Fruit fly (Drosophila melanogaster) whole organism, embryonic: ENCODE results near the gene eIF4G2.

ENCODE experiments used
- BEAF-32 ChIP-seq: fragments of 200-800 bp; sonication (Bioruptor generic); optimal IDR thresholded peaks from 3 replicates; lab custom pipeline; 2017; ENCODE audit warnings: missing biosample characterization, missing genetic modification characterization, mild to moderate bottlenecking, moderate library complexity, missing genetic modification reagents
- CG10543 ChIP-seq: fragments of 200-800 bp; sonication (Bioruptor generic); optimal IDR thresholded peaks from 3 replicates; lab custom pipeline; 2017; ENCODE audit warnings: missing biosample characterization, mild to moderate bottlenecking, missing genetic modification characterization, moderate library complexity
- CG12942 ChIP-seq: fragments of 200-800 bp; sonication (Bioruptor generic); optimal IDR thresholded peaks from 3 replicates; lab custom pipeline; 2016; ENCODE audit warnings: missing biosample characterization, missing genetic modification characterization
- CG13287 ChIP-seq: fragments of 200-800 bp; sonication (Bioruptor generic); IDR thresholded peaks from 2 replicates; pipeline ENCODE4 v1.3.6; 2022; ENCODE audit warnings: missing biosample characterization, missing genetic modification characterization; ENCODE audit not compliant: partially characterized antibody
- CG14441 ChIP-seq: fragments of 200-800 bp; sonication (Bioruptor generic); IDR thresholded peaks from 2 replicates; pipeline ENCODE4 v1.3.6; 2022; ENCODE audit warnings: missing biosample characterization, missing genetic modification characterization
- CG15073 ChIP-seq: fragments of 200-800 bp; sonication (Bioruptor generic); optimal IDR thresholded peaks from 2 replicates; lab custom pipeline; 2016; ENCODE audit warnings: missing biosample characterization, missing genetic modification characterization
- CG17361 ChIP-seq: fragments of 200-800 bp; sonication (Bioruptor generic); IDR thresholded peaks from 3 replicates; pipeline ENCODE4 v1.3.6; 2022; ENCODE audit warnings: missing biosample characterization, missing genetic modification characterization
- CG17802 ChIP-seq: fragments of 200-800 bp; sonication (Bioruptor generic); optimal IDR thresholded peaks from 2 replicates; lab custom pipeline; 2018; ENCODE audit warnings: missing biosample characterization, mild to moderate bottlenecking, missing genetic modification characterization, moderate library complexity
- CG1832 ChIP-seq: fragments of 200-800 bp; sonication (Bioruptor generic); optimal IDR thresholded peaks from 2 replicates; lab custom pipeline; 2017; ENCODE audit warnings: missing biosample characterization, mild to moderate bottlenecking, missing genetic modification characterization, inconsistent platforms
- CG2116 ChIP-seq: fragments of 200-800 bp; sonication (Bioruptor generic); optimal IDR thresholded peaks from 3 replicates; lab custom pipeline; 2018; ENCODE audit warnings: missing biosample characterization, mild to moderate bottlenecking, missing genetic modification characterization
- CG2712 ChIP-seq: fragments of 200-800 bp; optimal IDR thresholded peaks from 3 replicates; lab custom pipeline; 2019; ENCODE audit warnings: missing biosample characterization, mild to moderate bottlenecking, missing genetic modification characterization, moderate library complexity
- CG2875 ChIP-seq: fragments of 200-800 bp; sonication (Bioruptor generic); optimal IDR thresholded peaks from 2 replicates; lab custom pipeline; 2017; ENCODE audit warnings: missing biosample characterization, mild to moderate bottlenecking, missing genetic modification characterization, missing genetic modification reagents
- CG30020 ChIP-seq: fragments of 200-800 bp; optimal IDR thresholded peaks from 2 replicates; lab custom pipeline; 2019; ENCODE audit warnings: missing biosample characterization, mild to moderate bottlenecking, missing genetic modification characterization, moderate library complexity
- CG33557 ChIP-seq: fragments of 200-800 bp; sonication (Bioruptor generic); optimal IDR thresholded peaks from 2 replicates; lab custom pipeline; 2019; ENCODE audit warnings: missing biosample characterization, mild to moderate bottlenecking, missing genetic modification characterization, moderate library complexity
- CG3847 ChIP-seq: fragments of 200-800 bp; sonication (Bioruptor generic); IDR thresholded peaks from 2 replicates; pipeline ENCODE4 v1.3.6; 2022; ENCODE audit warnings: missing biosample characterization, missing genetic modification characterization
- CG4424 ChIP-seq: fragments of 200-800 bp; sonication (Bioruptor generic); optimal IDR thresholded peaks from 3 replicates; lab custom pipeline; 2016; ENCODE audit warnings: missing biosample characterization, missing genetic modification characterization
- CG4730 ChIP-seq: fragments of 200-800 bp; sonication (Bioruptor generic); IDR thresholded peaks from 2 replicates; pipeline ENCODE4 v1.3.6; 2022; ENCODE audit warnings: missing biosample characterization, missing genetic modification characterization
- CG7839 ChIP-seq: fragments of 200-800 bp; sonication (Bioruptor generic); optimal IDR thresholded peaks from 3 replicates; lab custom pipeline; 2018; ENCODE audit warnings: missing biosample characterization, mild to moderate bottlenecking, missing genetic modification characterization, moderate library complexity
- CG7987 ChIP-seq: fragments of 200-800 bp; sonication (Bioruptor generic); optimal IDR thresholded peaks from 2 replicates; lab custom pipeline; 2018; ENCODE audit warnings: missing biosample characterization, mild to moderate bottlenecking, missing genetic modification characterization, moderate library complexity
- CG9215 ChIP-seq: fragments of 200-800 bp; sonication (Bioruptor generic); IDR thresholded peaks from 2 replicates; pipeline ENCODE4 v1.3.6; 2022; ENCODE audit warnings: missing biosample characterization, missing genetic modification characterization
- CTCF ChIP-seq: fragments of 200-800 bp; sonication (Bioruptor generic); optimal IDR thresholded peaks from 2 replicates; lab custom pipeline; 2017; ENCODE audit warnings: missing biosample characterization, mild to moderate bottlenecking, missing genetic modification characterization, moderate library complexity
- Dek ChIP-seq: fragments of 200-800 bp; sonication (Bioruptor generic); optimal IDR thresholded peaks from 3 replicates; lab custom pipeline; 2019; ENCODE audit warnings: missing biosample characterization, mild to moderate bottlenecking, missing genetic modification characterization, moderate library complexity
- Dp ChIP-seq: fragments of 200-800 bp; sonication (Bioruptor generic); optimal IDR thresholded peaks from 2 replicates; lab custom pipeline; 2018; ENCODE audit warnings: missing biosample characterization, mild to moderate bottlenecking, missing genetic modification characterization, moderate library complexity
- Eip74EF ChIP-seq, 2 experiments: fragments of 200-800 bp in 1 of 2; fragments of >200 bp in 1 of 2; sonication (Bioruptor generic) in 1 of 2; optimal IDR thresholded peaks; 2 replicates each; lab custom pipeline; 2017 to 2019; ENCODE audit warnings: missing biosample characterization in 2 of 2, missing genetic modification characterization in 2 of 2, mild to moderate bottlenecking in 1 of 2, moderate library complexity in 1 of 2
- Hsf ChIP-seq: fragments of 200-800 bp; sonication (Bioruptor generic); optimal IDR thresholded peaks from 3 replicates; lab custom pipeline; 2016; ENCODE audit warnings: missing biosample characterization, missing genetic modification characterization
- Kr ChIP-seq: fragments of 200-800 bp; sonication (Bioruptor generic); optimal IDR thresholded peaks from 2 replicates; lab custom pipeline; 2017; ENCODE audit warnings: missing biosample characterization, mild to moderate bottlenecking, missing genetic modification characterization
- MBD-R2 ChIP-seq: fragments of 200-800 bp; sonication (Bioruptor generic); IDR thresholded peaks from 2 replicates; pipeline ENCODE4 v1.3.6; 2022; ENCODE audit warnings: missing biosample characterization, missing genetic modification characterization
- MTF-1 ChIP-seq: fragments of 200-800 bp; sonication (Bioruptor generic); optimal IDR thresholded peaks from 2 replicates; lab custom pipeline; 2018; ENCODE audit warnings: missing biosample characterization, mild to moderate bottlenecking, missing genetic modification characterization, borderline replicate concordance
- Med ChIP-seq: fragments of 200-800 bp; sonication (Bioruptor generic); peaks from one replicate; lab custom pipeline; 2016; ENCODE audit warnings: missing biosample characterization, missing genetic modification characterization, mild to moderate bottlenecking, inconsistent platforms, moderate library complexity
- Meics ChIP-seq: fragments of 200-800 bp; sonication (Bioruptor generic); optimal IDR thresholded peaks from 2 replicates; lab custom pipeline; 2017; ENCODE audit warnings: missing biosample characterization, mild to moderate bottlenecking, missing genetic modification characterization
- PHDP ChIP-seq: fragments of 200-800 bp; sonication (Bioruptor generic); optimal IDR thresholded peaks from 3 replicates; lab custom pipeline; 2018; ENCODE audit warnings: missing biosample characterization, mild to moderate bottlenecking, missing genetic modification characterization, moderate library complexity
- Vsx1 ChIP-seq: fragments of 200-800 bp; sonication (Bioruptor generic); optimal IDR thresholded peaks from 2 replicates; lab custom pipeline; 2017; ENCODE audit warnings: missing biosample characterization, mild to moderate bottlenecking, missing genetic modification characterization, missing genetic modification reagents
- chm ChIP-seq: fragments of 200-800 bp; sonication (Bioruptor generic); IDR thresholded peaks from 2 replicates; pipeline ENCODE4 v1.3.6; 2022; ENCODE audit warnings: missing biosample characterization, missing genetic modification characterization
- chn ChIP-seq: fragments of 200-800 bp; sonication (Bioruptor generic); optimal IDR thresholded peaks from 2 replicates; lab custom pipeline; 2016; ENCODE audit warnings: missing biosample characterization, missing genetic modification characterization
- dysf ChIP-seq: fragments of 200-800 bp; sonication (Bioruptor generic); IDR thresholded peaks from 3 replicates; pipeline ENCODE4 v1.3.6; 2022; ENCODE audit warnings: missing biosample characterization, missing genetic modification characterization
- h ChIP-seq: fragments of >200 bp; optimal IDR thresholded peaks from 2 replicates; lab custom pipeline; 2017
- hkb ChIP-seq, 2 experiments: fragments of 200-800 bp in 1 of 2; fragments of >200 bp in 1 of 2; sonication (Bioruptor generic) in 1 of 2; IDR thresholded peaks in 1 of 2; optimal IDR thresholded peaks in 1 of 2; 2 replicates each; pipeline versions ENCODE4 v1.3.6 to Lab custom; 2017 to 2022; ENCODE audit warnings: missing biosample characterization in 1 of 2, missing genetic modification characterization in 1 of 2
- inv ChIP-seq: fragments of 200-800 bp; sonication (Bioruptor generic); IDR thresholded peaks from 2 replicates; pipeline ENCODE4 v1.3.6; 2022; ENCODE audit warnings: missing biosample characterization, missing genetic modification characterization; ENCODE audit not compliant: partially characterized antibody
- jumu ChIP-seq: fragments of 200-800 bp; sonication (Bioruptor generic); optimal IDR thresholded peaks from 3 replicates; lab custom pipeline; 2016; ENCODE audit warnings: missing biosample characterization, missing genetic modification characterization
- mirr ChIP-seq: fragments of 200-800 bp; sonication (Bioruptor generic); optimal IDR thresholded peaks from 3 replicates; lab custom pipeline; 2018; ENCODE audit warnings: missing biosample characterization, mild to moderate bottlenecking, missing genetic modification characterization
- nerfin-1 ChIP-seq: fragments of 200-800 bp; sonication (Bioruptor generic); optimal IDR thresholded peaks from 3 replicates; lab custom pipeline; 2019; ENCODE audit warnings: missing biosample characterization, mild to moderate bottlenecking, missing genetic modification characterization, moderate library complexity
- pb ChIP-seq: fragments of 200-800 bp; sonication (Bioruptor generic); optimal IDR thresholded peaks from 3 replicates; lab custom pipeline; 2016; ENCODE audit warnings: missing biosample characterization, missing genetic modification characterization
- phol ChIP-seq: fragments of 200-800 bp; sonication (Bioruptor generic); optimal IDR thresholded peaks from 3 replicates; lab custom pipeline; 2018; ENCODE audit warnings: missing biosample characterization, mild to moderate bottlenecking, missing genetic modification characterization, moderate library complexity
- pnt ChIP-seq: fragments of 200-800 bp; sonication (Bioruptor generic); optimal IDR thresholded peaks from 3 replicates; lab custom pipeline; 2016; ENCODE audit warnings: missing biosample characterization, missing genetic modification characterization
- repo ChIP-seq: fragments of 200-800 bp; sonication (Bioruptor generic); optimal IDR thresholded peaks from 2 replicates; lab custom pipeline; 2016; ENCODE audit warnings: missing biosample characterization, missing genetic modification characterization
- sens ChIP-seq: fragments of 200-800 bp; sonication (Bioruptor generic); peaks from one replicate; lab custom pipeline; 2016; ENCODE audit warnings: missing biosample characterization, missing genetic modification characterization
- slbo ChIP-seq: fragments of 200-800 bp; sonication (Bioruptor generic); IDR thresholded peaks from 2 replicates; pipeline ENCODE4 v1.3.6; 2022; ENCODE audit warnings: missing biosample characterization, missing genetic modification characterization
- sr ChIP-seq: fragments of 200-800 bp; sonication (Bioruptor generic); IDR thresholded peaks from 3 replicates; pipeline ENCODE4 v1.3.6; 2022; ENCODE audit warnings: missing biosample characterization, missing genetic modification characterization
- vfl ChIP-seq: fragments of 200-800 bp; sonication (Bioruptor generic); optimal IDR thresholded peaks from 2 replicates; lab custom pipeline; 2016; ENCODE audit warnings: missing biosample characterization, missing genetic modification characterization
- zfh2 ChIP-seq: fragments of 200-800 bp; sonication (Bioruptor generic); optimal IDR thresholded peaks from 2 replicates; lab custom pipeline; 2016; ENCODE audit warnings: missing biosample characterization, missing genetic modification characterization

Gene eIF4G2

DNA sequence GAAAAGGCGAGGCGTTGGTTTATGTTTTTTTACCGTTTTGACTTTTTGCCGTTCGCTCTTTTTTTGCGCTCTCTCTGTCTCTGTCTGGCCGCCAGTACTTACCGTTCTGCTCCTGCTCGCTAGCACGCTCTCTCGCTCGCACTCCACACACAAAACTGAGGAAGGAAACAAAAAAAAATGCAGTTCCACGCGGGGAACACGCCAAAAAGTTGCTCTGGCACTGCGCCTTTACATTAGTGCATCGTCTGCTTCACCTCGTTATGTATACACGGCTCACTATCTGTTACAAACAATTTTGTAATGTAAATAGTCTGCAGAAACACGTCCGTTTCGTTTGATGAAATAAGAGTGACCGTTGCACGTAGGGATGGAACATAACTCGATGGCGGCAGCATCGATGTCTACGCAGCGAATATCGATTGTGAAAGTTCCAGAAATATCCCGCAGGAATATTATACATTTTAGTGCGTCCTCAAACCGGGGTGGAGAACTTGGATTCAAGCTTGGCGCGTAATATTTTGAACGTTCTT lies at the start of gene eIF4G2, which contains the start of gene CG33111 (continued):
- TF ChIP-seq hkb (optimal IDR thresholded peaks at IDR 0.05; lab: Kevin White, UChicago): no peak
- TF ChIP-seq hkb (GFP tag; IDR thresholded peaks at IDR 0.05; lab: Robert Waterston, UW): no peak
- TF ChIP-seq h (lab: Kevin White, UChicago): no peak
- peak; percentile 64; the same call in 1 of the 2 replicates for TF ChIP-seq slbo (GFP tag; lab: Robert Waterston, UW)
- peak; percentile 18 for TF ChIP-seq jumu (GFP tag; lab: Kevin White, UChicago)
- peak; percentile 14 for TF ChIP-seq repo (GFP tag; lab: Kevin White, UChicago)
- TF ChIP-seq CG17802: no peak
- TF ChIP-seq CG15073 (GFP tag; lab: Kevin White, UChicago): no peak
- TF ChIP-seq Dek (tag; lab: Kevin White, UChicago): peak; percentile 25
- peak; percentile 83 for TF ChIP-seq CG13287 (GFP tag; lab: Robert Waterston, UW)
- peak; percentile 92 for TF ChIP-seq CG1832
- TF ChIP-seq CG9215 (GFP tag; lab: Robert Waterston, UW): no peak
- peak; percentile 41 for TF ChIP-seq CG3847 (GFP tag; lab: Robert Waterston, UW)
- peak; percentile 50 for TF ChIP-seq zfh2
- TF ChIP-seq CG14441 (GFP tag; lab: Robert Waterston, UW): 0 out of 2 replicates have a peak, but pooled peaks have one; percentile 20
- TF ChIP-seq pb (GFP tag; lab: Kevin White, UChicago): peak; percentile 12
- TF ChIP-seq Kr: no peak
- 0 out of 3 replicates have a peak, but pooled peaks have one; percentile 28 for TF ChIP-seq sr (GFP tag; lab: Robert Waterston, UW)
- TF ChIP-seq CG2875 (GFP tag; lab: Kevin White, UChicago): no peak
- TF ChIP-seq CG17361 (GFP tag; lab: Robert Waterston, UW): no peak
- TF ChIP-seq CG4730: no peak
- peak; percentile 36 for TF ChIP-seq CG4424
- no peak for TF ChIP-seq pnt (GFP tag; lab: Kevin White, UChicago)
- TF ChIP-seq CG30020: peak; percentile 26
- TF ChIP-seq CG2116: peak; percentile 83
- TF ChIP-seq MBD-R2 (GFP tag; lab: Robert Waterston, UW): peak; percentile 44
- peak; percentile 92 for TF ChIP-seq BEAF-32 (GFP tag; lab: Kevin White, UChicago)
- TF ChIP-seq CG2712: peak; percentile 55
- no peak for TF ChIP-seq Vsx1 (GFP tag; lab: Kevin White, UChicago)
- TF ChIP-seq chm (GFP tag; lab: Robert Waterston, UW): peak; percentile 78
- TF ChIP-seq Med: peak; percentile 92
- TF ChIP-seq MTF-1 (GFP tag; lab: Kevin White, UChicago): peak; percentile 7
- TF ChIP-seq phol (tag; lab: Kevin White, UChicago): peak; percentile 66
- TF ChIP-seq Dp (GFP tag; lab: Kevin White, UChicago): peak; percentile 95
- TF ChIP-seq Hsf: peak; percentile 65
- peak; percentile 67 for TF ChIP-seq CTCF (GFP tag; lab: Kevin White, UChicago)
- TF ChIP-seq CG7839: peak; percentile 15
- TF ChIP-seq CG10543 (GFP tag; lab: Kevin White, UChicago): peak; percentile 4
- TF ChIP-seq Eip74EF (GFP tag; optimal IDR thresholded peaks at IDR 0.05; lab: Kevin White, UChicago): peak in 1 of 2 experiments; percentile 38
- TF ChIP-seq PHDP: peak; percentile 36
- peak; percentile 27 for TF ChIP-seq CG12942 (GFP tag; lab: Kevin White, UChicago)
- TF ChIP-seq CG33557 (GFP tag; lab: Kevin White, UChicago): peak; percentile 51
- TF ChIP-seq Meics (GFP tag; lab: Kevin White, UChicago): peak; percentile 4
- peak; percentile 85 for TF ChIP-seq inv
- peak; percentile 38 for TF ChIP-seq nerfin-1 (tag; lab: Kevin White, UChicago)
- TF ChIP-seq dysf (GFP tag; lab: Robert Waterston, UW): peak; percentile 6; the same call in 1 of the 3 replicates
- peak; percentile 57 for TF ChIP-seq CG7987 (GFP tag; lab: Kevin White, UChicago)
- TF ChIP-seq sens (GFP tag; lab: Kevin White, UChicago): peak; percentile 83
- peak; percentile 58 for TF ChIP-seq vfl
- peak; percentile 15 for TF ChIP-seq chn (GFP tag; lab: Kevin White, UChicago)
- peak; percentile 19 for TF ChIP-seq mirr (GFP tag; lab: Kevin White, UChicago)
